Fruit fly (Drosophila melanogaster) whole organism, wandering third instar larva: Measurements from ENCODE around the gene janA.

Source experiments
- CG9705 ChIP-seq: fragments of 200-800 bp; sonication (Bioruptor generic); optimal IDR thresholded peaks from 2 replicates; lab custom pipeline; 2018; ENCODE audit warnings: missing biosample characterization, mild to moderate bottlenecking, missing genetic modification characterization
- Dif ChIP-seq: fragments of 200-275, 200-300 bp; sonication (Bioruptor generic); optimal IDR thresholded peaks from 2 replicates; lab custom pipeline; 2018; ENCODE audit warnings: missing biosample characterization, missing genetic modification characterization; ENCODE audit not compliant: partially characterized antibody
- GATAd ChIP-seq: sonication (Bioruptor generic); optimal IDR thresholded peaks from 2 replicates; lab custom pipeline; 2016; ENCODE audit warnings: missing biosample characterization, missing genetic modification characterization
- HLH106 ChIP-seq: fragments of 200-800 bp; optimal IDR thresholded peaks from 3 replicates; lab custom pipeline; 2019; ENCODE audit warnings: missing biosample characterization, mild to moderate bottlenecking, missing genetic modification characterization, moderate library complexity
- Hnf4 ChIP-seq: fragments of 200-800 bp; sonication (Bioruptor generic); optimal IDR thresholded peaks from 2 replicates; lab custom pipeline; 2016; ENCODE audit warnings: missing biosample characterization, mild to moderate bottlenecking, missing genetic modification characterization
- Hr78 ChIP-seq: fragments of >200 bp; optimal IDR thresholded peaks from 2 replicates; lab custom pipeline; 2017; ENCODE audit warnings: missing biosample characterization, missing genetic modification characterization
- Hr83 ChIP-seq: fragments of 200-300 bp; sonication (Bioruptor generic); optimal IDR thresholded peaks from 2 replicates; lab custom pipeline; 2016; ENCODE audit warnings: missing biosample characterization, mild to moderate bottlenecking, missing genetic modification characterization, moderate library complexity; ENCODE audit not compliant: poor library complexity, severe bottlenecking
- Mio ChIP-seq: sonication (Bioruptor generic); optimal IDR thresholded peaks from 2 replicates; lab custom pipeline; 2016; ENCODE audit warnings: missing biosample characterization, missing genetic modification characterization
- N ChIP-seq: fragments of >200 bp; optimal IDR thresholded peaks from 2 replicates; lab custom pipeline; 2018; ENCODE audit warnings: missing biosample characterization, missing external identifiers, missing genetic modification characterization
- OdsH ChIP-seq: fragments of 200-800 bp; sonication (Bioruptor generic); optimal IDR thresholded peaks from 2 replicates; lab custom pipeline; 2016; ENCODE audit warnings: missing biosample characterization, mild to moderate bottlenecking, missing genetic modification characterization
- Rel ChIP-seq, 2 experiments: fragments of 200-800 bp; sonication (Bioruptor generic) in 1 of 2; optimal IDR thresholded peaks; 2 replicates in 1 of 2; 3 replicates in 1 of 2; lab custom pipeline; 2016 to 2019; ENCODE audit warnings: mild to moderate bottlenecking in 2 of 2, missing biosample characterization in 2 of 2, missing genetic modification characterization in 2 of 2, moderate library complexity in 1 of 2
- Sp1 ChIP-seq: fragments of 200-800 bp; sonication (Bioruptor generic); optimal IDR thresholded peaks from 3 replicates; lab custom pipeline; 2019; ENCODE audit warnings: missing biosample characterization, mild to moderate bottlenecking, missing genetic modification characterization, moderate library complexity
- Vsx2 ChIP-seq: fragments of 200-300, 225-300 bp; sonication (Bioruptor generic); optimal IDR thresholded peaks from 2 replicates; lab custom pipeline; 2018; ENCODE audit warnings: missing biosample characterization, missing genetic modification characterization; ENCODE audit not compliant: partially characterized antibody
- br ChIP-seq: fragments of 200-800 bp; sonication (Bioruptor generic); optimal IDR thresholded peaks from 2 replicates; lab custom pipeline; 2016; ENCODE audit warnings: missing biosample characterization, missing genetic modification characterization
- dl ChIP-seq, 2 experiments: fragments of 175-275, 200-275 bp in 1 of 2; fragments of 200-275 bp in 1 of 2; sonication (Bioruptor generic); optimal IDR thresholded peaks; lab custom pipeline; 2018; ENCODE audit warnings: mild to moderate bottlenecking in 2 of 2, missing biosample characterization in 2 of 2, missing genetic modification characterization in 2 of 2, moderate library complexity in 2 of 2; ENCODE audit not compliant: partially characterized antibody in 2 of 2, insufficient read depth in 1 of 2
- dmrt93B ChIP-seq: fragments of 200-800 bp; sonication (Bioruptor generic); optimal IDR thresholded peaks from 2 replicates; lab custom pipeline; 2018; ENCODE audit warnings: missing biosample characterization, mild to moderate bottlenecking, missing genetic modification characterization
- dsf ChIP-seq: sonication (Bioruptor generic); optimal IDR thresholded peaks from 2 replicates; lab custom pipeline; 2016; ENCODE audit warnings: missing biosample characterization, missing genetic modification characterization, borderline replicate concordance
- ey ChIP-seq: fragments of 200-800 bp; sonication (Bioruptor generic); optimal IDR thresholded peaks from 2 replicates; lab custom pipeline; 2016; ENCODE audit warnings: missing biosample characterization, missing genetic modification characterization
- foxo ChIP-seq, 2 experiments: fragments of 200-800 bp; sonication (Bioruptor generic); optimal IDR thresholded peaks; 2 replicates in 1 of 2; 3 replicates in 1 of 2; lab custom pipeline; 2016 to 2017; ENCODE audit warnings: missing biosample characterization in 2 of 2, missing genetic modification characterization in 2 of 2
- fru ChIP-seq: fragments of 200-800 bp; sonication (Bioruptor generic); optimal IDR thresholded peaks from 3 replicates; lab custom pipeline; 2016; ENCODE audit warnings: missing biosample characterization, mild to moderate bottlenecking, missing genetic modification characterization
- h ChIP-seq: fragments of 200-800 bp; sonication (Bioruptor generic); optimal IDR thresholded peaks from 3 replicates; lab custom pipeline; 2016; ENCODE audit warnings: missing biosample characterization, mild to moderate bottlenecking, missing genetic modification characterization
- jim ChIP-seq: fragments of 175-275, 200-325 bp; sonication (Bioruptor generic); optimal IDR thresholded peaks from 2 replicates; lab custom pipeline; 2016; ENCODE audit warnings: missing biosample characterization, mild to moderate bottlenecking, missing genetic modification characterization
- lola ChIP-seq: fragments of >200 bp; optimal IDR thresholded peaks from 2 replicates; lab custom pipeline; 2017; ENCODE audit warnings: missing biosample characterization, missing genetic modification characterization
- rgr ChIP-seq: fragments of 200-800 bp; sonication (Bioruptor generic); optimal IDR thresholded peaks from 3 replicates; lab custom pipeline; 2016; ENCODE audit warnings: missing biosample characterization, mild to moderate bottlenecking, missing genetic modification characterization
- sv ChIP-seq: fragments of 200-800 bp; sonication (Bioruptor generic); optimal IDR thresholded peaks from 3 replicates; lab custom pipeline; 2016; ENCODE audit warnings: missing biosample characterization, missing genetic modification characterization
- tai ChIP-seq: sonication (Bioruptor generic); optimal IDR thresholded peaks from 2 replicates; lab custom pipeline; 2016; ENCODE audit warnings: missing biosample characterization, missing genetic modification characterization
- usp ChIP-seq: fragments of >200 bp; optimal IDR thresholded peaks from 2 replicates; lab custom pipeline; 2017; ENCODE audit warnings: missing biosample characterization, missing genetic modification characterization
- woc ChIP-seq: sonication (Bioruptor generic); optimal IDR thresholded peaks from 2 replicates; lab custom pipeline; 2016; ENCODE audit warnings: missing biosample characterization, mild to moderate bottlenecking, missing genetic modification characterization

Gene janA

dm6 chr3R:30071827-30072226 is 32.5 kb upstream of the janA start:
- TF ChIP-seq Hnf4 (GFP tag; lab: Kevin White, UChicago) (no peak), br (peak; percentile 3), jim (GFP tag; lab: Kevin White, UChicago) (no peak), HLH106 (peak; percentile 31), foxo (GFP tag; optimal IDR thresholded peaks at IDR 0.05; lab: Kevin White, UChicago) (peak in 1 of 2 experiments; percentile 30), h (GFP tag; lab: Kevin White, UChicago) (peak; percentile 46), rgr (GFP tag; lab: Kevin White, UChicago) (peak; percentile 18)
- TF ChIP-seq, all 38 proteins: peak for 5

dm6 chr3R:30070198-30070597 is 30.9 kb upstream of the janA start:
- TF ChIP-seq usp (no peak), br (no peak), Hnf4 (GFP tag; lab: Kevin White, UChicago) (no peak), Vsx2 (GFP tag; lab: Kevin White, UChicago) (no peak), h (GFP tag; lab: Kevin White, UChicago) (no peak), Sp1 (GFP tag; lab: Kevin White, UChicago) (no peak), CG9705 (GFP tag; lab: Kevin White, UChicago) (no peak), Rel (GFP tag; optimal IDR thresholded peaks at IDR 0.05; lab: Kevin White, UChicago) (no peak), Rel (tag; optimal IDR thresholded peaks at IDR 0.05; lab: Kevin White, UChicago) (no peak), fru (GFP tag; lab: Kevin White, UChicago) (no peak), ey (GFP tag; lab: Kevin White, UChicago) (no peak), dl (GFP tag; optimal IDR thresholded peaks at IDR 0.05; lab: Kevin White, UChicago; ENCODE audit: insufficient read depth in 1 of 2, partially characterized antibody in 2 of 2) (no peak), N (no peak), Mio (GFP tag; lab: Kevin White, UChicago) (no peak)

DNA sequence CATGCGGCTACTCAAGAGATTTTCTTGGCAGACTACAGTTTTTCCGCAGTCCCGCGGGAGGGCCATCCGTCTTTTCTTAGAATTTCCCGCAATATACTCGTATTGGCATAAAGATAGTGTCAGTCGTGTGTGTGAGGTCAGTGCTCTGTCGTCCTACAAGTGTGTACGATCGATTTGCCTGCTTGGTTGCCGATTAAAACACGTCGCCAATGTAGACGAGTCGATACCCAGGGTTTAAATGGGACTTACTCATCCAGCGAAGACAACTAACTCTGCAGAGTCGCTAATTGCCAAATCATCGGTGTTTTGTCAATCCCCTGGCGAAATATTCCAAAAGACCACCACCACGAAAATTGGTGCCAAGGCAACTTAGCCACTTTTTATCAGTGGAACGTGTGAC is 26.7 kb upstream of the janA start:
- TF ChIP-seq dmrt93B (GFP tag; lab: Kevin White, UChicago) = no peak
- no peak for TF ChIP-seq tai (GFP tag; lab: Kevin White, UChicago)
- TF ChIP-seq rgr (GFP tag; lab: Kevin White, UChicago) = no peak

- TF ChIP-seq OdsH (GFP tag; lab: Kevin White, UChicago) (no peak), woc (GFP tag; lab: Kevin White, UChicago) (no peak), Sp1 (GFP tag; lab: Kevin White, UChicago) (no peak), Hr78 (GFP tag; lab: Kevin White, UChicago) (no peak), tai (GFP tag; lab: Kevin White, UChicago) (no peak), GATAd (no peak), lola (no peak), Hr83 (GFP tag; lab: Kevin White, UChicago) (no peak), Dif (GFP tag; lab: Kevin White, UChicago) (no peak), Rel (GFP tag; optimal IDR thresholded peaks at IDR 0.05; lab: Kevin White, UChicago) (no peak), Rel (tag; optimal IDR thresholded peaks at IDR 0.05; lab: Kevin White, UChicago) (no peak), HLH106 (no peak), foxo (GFP tag; optimal IDR thresholded peaks at IDR 0.05; lab: Kevin White, UChicago) (no peak), dsf (no peak), sv (no peak), Mio (GFP tag; lab: Kevin White, UChicago) (no peak), CG9705 (GFP tag; lab: Kevin White, UChicago) (no peak), br (no peak), fru (GFP tag; lab: Kevin White, UChicago) (no peak), dmrt93B (GFP tag; lab: Kevin White, UChicago) (no peak)
- TF ChIP-seq, all 38 proteins: peak for 0
Observed at dm6 chr3R:30063704-30064103, 24.4 kb upstream of the janA start.

DNA sequence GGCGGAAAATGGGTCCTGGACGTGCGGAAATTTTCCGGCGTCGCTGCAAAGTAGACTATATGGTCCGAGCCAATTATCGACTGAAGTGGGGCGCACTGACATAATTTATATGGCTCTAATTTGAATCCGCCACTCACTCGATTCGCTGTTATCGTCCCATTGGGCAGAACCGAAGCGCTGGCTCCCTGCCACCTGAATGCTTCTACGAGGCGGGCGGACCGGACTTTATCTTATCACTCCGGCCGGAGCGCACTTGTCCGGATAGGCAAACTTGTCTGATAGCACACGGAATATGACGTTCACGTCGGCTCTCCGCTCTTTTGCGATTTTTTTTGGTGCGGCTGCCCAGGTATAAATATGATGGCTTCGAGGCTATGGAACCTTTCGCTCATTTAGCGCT is 23.2 kb upstream of the janA start:
- TF ChIP-seq Hr78 (GFP tag; lab: Kevin White, UChicago) (no peak), br (peak; percentile 7), h (GFP tag; lab: Kevin White, UChicago) (peak; percentile 84), Mio (GFP tag; lab: Kevin White, UChicago) (no peak), OdsH (GFP tag; lab: Kevin White, UChicago) (no peak)
